Fruit fly (Drosophila melanogaster) whole organism, embryonic: ENCODE data around the gene Ir94h.

Experiments used
- ATbp ChIP-seq: fragments of 200-800 bp; sonication (Bioruptor generic); optimal IDR thresholded peaks from 2 replicates; lab custom pipeline; 2017; ENCODE audit warnings: missing biosample characterization, mild to moderate bottlenecking, missing genetic modification characterization, missing genetic modification reagents
- Asciz ChIP-seq: fragments of 200-800 bp; sonication (Bioruptor generic); optimal IDR thresholded peaks from 2 replicates; lab custom pipeline; 2017; ENCODE audit warnings: missing biosample characterization, mild to moderate bottlenecking, missing genetic modification characterization, missing genetic modification reagents
- Atf6 ChIP-seq: fragments of 200-800 bp; sonication (Bioruptor generic); IDR thresholded peaks from 2 replicates; pipeline ENCODE4 v1.3.6; 2022; ENCODE audit warnings: missing biosample characterization, missing genetic modification characterization
- Awh ChIP-seq: fragments of 200-800 bp; sonication (Bioruptor generic); IDR thresholded peaks from 2 replicates; pipeline ENCODE4, ENCODE4 v1.3.6; 2022; ENCODE audit warnings: missing biosample characterization, missing genetic modification characterization
- CG10274 ChIP-seq: fragments of 200-800 bp; sonication (Bioruptor generic); optimal IDR thresholded peaks from 3 replicates; lab custom pipeline; 2017; ENCODE audit warnings: missing biosample characterization, mild to moderate bottlenecking, missing genetic modification characterization
- CG11504 ChIP-seq: fragments of 200-800 bp; sonication (Bioruptor generic); optimal IDR thresholded peaks from 3 replicates; lab custom pipeline; 2019; ENCODE audit warnings: missing biosample characterization, mild to moderate bottlenecking, missing genetic modification characterization, moderate library complexity
- CG11695 ChIP-seq: fragments of 200-800 bp; sonication (Bioruptor generic); IDR thresholded peaks from 3 replicates; pipeline ENCODE4 v1.3.6; 2022; ENCODE audit warnings: missing biosample characterization, missing genetic modification characterization
- CG12104 ChIP-seq: fragments of 200-800 bp; sonication (Bioruptor generic); optimal IDR thresholded peaks from 3 replicates; lab custom pipeline; 2016; ENCODE audit warnings: missing biosample characterization, missing genetic modification characterization
- CG14860 ChIP-seq: fragments of 200-800 bp; sonication (Bioruptor generic); IDR thresholded peaks from 3 replicates; pipeline ENCODE4 v1.3.6; 2022; ENCODE audit warnings: missing biosample characterization, missing genetic modification characterization; ENCODE audit not compliant: partially characterized antibody
- CG15479 ChIP-seq: fragments of 200-800 bp; sonication (Bioruptor generic); optimal IDR thresholded peaks from 3 replicates; lab custom pipeline; 2019; ENCODE audit warnings: missing biosample characterization, mild to moderate bottlenecking, missing genetic modification characterization, moderate library complexity
- CG17328 ChIP-seq: fragments of 200-800 bp; sonication (Bioruptor generic); IDR thresholded peaks from 2 replicates; pipeline ENCODE4 v1.3.6; 2022; ENCODE audit warnings: missing biosample characterization, missing genetic modification characterization
- CG18599 ChIP-seq: fragments of 200-800 bp; sonication (Bioruptor generic); optimal IDR thresholded peaks from 3 replicates; lab custom pipeline; 2017; ENCODE audit warnings: missing biosample characterization, missing genetic modification characterization, mild to moderate bottlenecking, moderate library complexity, missing genetic modification reagents
- CG2712 ChIP-seq: fragments of 200-800 bp; optimal IDR thresholded peaks from 3 replicates; lab custom pipeline; 2019; ENCODE audit warnings: missing biosample characterization, mild to moderate bottlenecking, missing genetic modification characterization, moderate library complexity
- CG2875 ChIP-seq: fragments of 200-800 bp; sonication (Bioruptor generic); optimal IDR thresholded peaks from 2 replicates; lab custom pipeline; 2017; ENCODE audit warnings: missing biosample characterization, mild to moderate bottlenecking, missing genetic modification characterization, missing genetic modification reagents
- CG30403 ChIP-seq: fragments of 200-800 bp; sonication (Bioruptor generic); optimal IDR thresholded peaks from 3 replicates; lab custom pipeline; 2016; ENCODE audit warnings: missing biosample characterization, missing genetic modification characterization
- CG3281 ChIP-seq: fragments of 200-800 bp; sonication (Bioruptor generic); optimal IDR thresholded peaks from 3 replicates; lab custom pipeline; 2017; ENCODE audit warnings: missing biosample characterization, mild to moderate bottlenecking, missing genetic modification characterization
- CG4404 ChIP-seq: fragments of 200-800 bp; sonication (Bioruptor generic); IDR thresholded peaks from 2 replicates; pipeline ENCODE4 v1.3.6; 2022; ENCODE audit warnings: missing biosample characterization, missing genetic modification characterization
- CG5180 ChIP-seq: fragments of 200-800 bp; sonication (Bioruptor generic); optimal IDR thresholded peaks from 3 replicates; lab custom pipeline; 2017; ENCODE audit warnings: missing biosample characterization, missing genetic modification characterization, mild to moderate bottlenecking, moderate library complexity, missing genetic modification reagents
- CG7357 ChIP-seq: fragments of 200-800 bp; sonication (Bioruptor generic); IDR thresholded peaks from 3 replicates; pipeline ENCODE4 v1.3.6; 2022; ENCODE audit warnings: missing biosample characterization, missing genetic modification characterization
- CG8765 ChIP-seq: fragments of 200-800 bp; sonication (Bioruptor generic); IDR thresholded peaks from 2 replicates; pipeline ENCODE4 v1.3.6; 2022; ENCODE audit warnings: missing biosample characterization, missing genetic modification characterization
- Dbx ChIP-seq: fragments of 200-800 bp; sonication (Bioruptor generic); IDR thresholded peaks from 3 replicates; pipeline ENCODE4 v1.3.6; 2022; ENCODE audit warnings: missing biosample characterization, missing genetic modification characterization
- Dp ChIP-seq: fragments of 200-800 bp; sonication (Bioruptor generic); optimal IDR thresholded peaks from 2 replicates; lab custom pipeline; 2018; ENCODE audit warnings: missing biosample characterization, mild to moderate bottlenecking, missing genetic modification characterization, moderate library complexity
- GATAe ChIP-seq: fragments of 200-800 bp; sonication (Bioruptor generic); conservative IDR thresholded peaks from 2 replicates; pipeline ENCODE4 v1.3.6; 2022; ENCODE audit warnings: missing biosample characterization, missing genetic modification characterization
- H15 ChIP-seq: fragments of 200-800 bp; sonication (Bioruptor generic); IDR thresholded peaks from 3 replicates; pipeline ENCODE4 v1.3.6; 2022; ENCODE audit warnings: missing biosample characterization, missing genetic modification characterization
- HHEX ChIP-seq: fragments of 200-800 bp; sonication (Bioruptor generic); optimal IDR thresholded peaks from 3 replicates; lab custom pipeline; 2017; ENCODE audit warnings: missing biosample characterization, mild to moderate bottlenecking, missing genetic modification characterization, missing genetic modification reagents
- HLH3B ChIP-seq: fragments of 200-800 bp; sonication (Bioruptor generic); IDR thresholded peaks from 2 replicates; pipeline ENCODE4 v1.3.6; 2022; ENCODE audit warnings: missing biosample characterization, missing genetic modification characterization
- Kr ChIP-seq: fragments of 200-800 bp; sonication (Bioruptor generic); optimal IDR thresholded peaks from 2 replicates; lab custom pipeline; 2017; ENCODE audit warnings: missing biosample characterization, mild to moderate bottlenecking, missing genetic modification characterization
- Lim3 ChIP-seq: fragments of 200-800 bp; sonication (Bioruptor generic); IDR thresholded peaks from 2 replicates; pipeline ENCODE4 v1.3.6; 2022; ENCODE audit warnings: missing biosample characterization, missing genetic modification characterization
- Opbp ChIP-seq: fragments of 200-800 bp; sonication (Bioruptor generic); IDR thresholded peaks from 3 replicates; pipeline ENCODE4 v1.3.6; 2022; ENCODE audit warnings: missing biosample characterization, missing genetic modification characterization; ENCODE audit not compliant: partially characterized antibody
- Rx ChIP-seq: fragments of 200-800 bp; sonication (Bioruptor generic); IDR thresholded peaks from 2 replicates; pipeline ENCODE4 v1.3.6; 2022; ENCODE audit warnings: missing biosample characterization, missing genetic modification characterization
- Ssrp ChIP-seq: fragments of 200-800 bp; sonication (Bioruptor generic); optimal IDR thresholded peaks from 2 replicates; lab custom pipeline; 2018; ENCODE audit warnings: missing biosample characterization, mild to moderate bottlenecking, missing genetic modification characterization, moderate library complexity
- abd-A ChIP-seq: fragments of 200-800 bp; sonication (Bioruptor generic); optimal IDR thresholded peaks from 3 replicates; lab custom pipeline; 2019; ENCODE audit warnings: missing biosample characterization, mild to moderate bottlenecking, missing genetic modification characterization, moderate library complexity
- aop ChIP-seq: fragments of 200-800 bp; sonication (Bioruptor generic); IDR thresholded peaks from 2 replicates; pipeline ENCODE4 v1.3.6; 2022; ENCODE audit warnings: missing biosample characterization, missing genetic modification characterization
- chm ChIP-seq: fragments of 200-800 bp; sonication (Bioruptor generic); IDR thresholded peaks from 2 replicates; pipeline ENCODE4 v1.3.6; 2022; ENCODE audit warnings: missing biosample characterization, missing genetic modification characterization
- gfzf ChIP-seq: fragments of 200-800 bp; sonication (Bioruptor generic); optimal IDR thresholded peaks from 2 replicates; lab custom pipeline; 2016; ENCODE audit warnings: missing biosample characterization, mild to moderate bottlenecking, missing genetic modification characterization, moderate library complexity
- gsb-n ChIP-seq: fragments of 200-800 bp; sonication (Bioruptor generic); optimal IDR thresholded peaks from 3 replicates; lab custom pipeline; 2018; ENCODE audit warnings: missing biosample characterization, mild to moderate bottlenecking, missing genetic modification characterization
- kni ChIP-seq: fragments of 200-800 bp; sonication (Bioruptor generic); optimal IDR thresholded peaks from 3 replicates; lab custom pipeline; 2017; ENCODE audit warnings: mild to moderate bottlenecking, missing biosample characterization, missing genetic modification reagents, missing genetic modification characterization
- lab ChIP-seq: fragments of 200-800 bp; sonication (Bioruptor generic); optimal IDR thresholded peaks from 3 replicates; lab custom pipeline; 2017; ENCODE audit warnings: missing biosample characterization, missing genetic modification characterization, mild to moderate bottlenecking, moderate library complexity, missing genetic modification reagents
- lov ChIP-seq, 2 experiments: fragments of 200-800 bp in 1 of 2; fragments of >200 bp in 1 of 2; sonication (Bioruptor generic) in 1 of 2; IDR thresholded peaks in 1 of 2; optimal IDR thresholded peaks in 1 of 2; 2 replicates in 1 of 2; 3 replicates in 1 of 2; pipeline versions ENCODE4 v1.3.6 to Lab custom; 2017 to 2022; ENCODE audit warnings: missing biosample characterization in 1 of 2, missing genetic modification characterization in 1 of 2
- phol ChIP-seq: fragments of 200-800 bp; sonication (Bioruptor generic); optimal IDR thresholded peaks from 3 replicates; lab custom pipeline; 2018; ENCODE audit warnings: missing biosample characterization, mild to moderate bottlenecking, missing genetic modification characterization, moderate library complexity
- sd ChIP-seq: fragments of 200-800 bp; sonication (Bioruptor generic); optimal IDR thresholded peaks from 3 replicates; lab custom pipeline; 2018; ENCODE audit warnings: missing biosample characterization, mild to moderate bottlenecking, missing genetic modification characterization, moderate library complexity
- slou ChIP-seq: fragments of 200-800 bp; sonication (Bioruptor generic); optimal IDR thresholded peaks from 3 replicates; lab custom pipeline; 2016; ENCODE audit warnings: missing biosample characterization, missing genetic modification characterization
- sr ChIP-seq: fragments of 200-800 bp; sonication (Bioruptor generic); IDR thresholded peaks from 3 replicates; pipeline ENCODE4 v1.3.6; 2022; ENCODE audit warnings: missing biosample characterization, missing genetic modification characterization
- stwl ChIP-seq: fragments of 200-800 bp; sonication (Bioruptor generic); optimal IDR thresholded peaks from 3 replicates; lab custom pipeline; 2018; ENCODE audit warnings: missing biosample characterization, mild to moderate bottlenecking, missing genetic modification characterization, moderate library complexity
- tap ChIP-seq: fragments of 200-800 bp; optimal IDR thresholded peaks from 3 replicates; lab custom pipeline; 2019; ENCODE audit warnings: missing biosample characterization, mild to moderate bottlenecking, missing genetic modification characterization, moderate library complexity
- vvl ChIP-seq: fragments of 200-800 bp; sonication (Bioruptor generic); IDR thresholded peaks from 2 replicates; pipeline ENCODE4 v1.3.6; 2022; ENCODE audit warnings: missing biosample characterization, missing genetic modification characterization
- zfh1 ChIP-seq: fragments of 200-800 bp; sonication (Bioruptor generic); IDR thresholded peaks from 3 replicates; pipeline ENCODE4 v1.3.6; 2022; ENCODE audit warnings: missing biosample characterization, missing genetic modification characterization

Gene Ir94h

DNA sequence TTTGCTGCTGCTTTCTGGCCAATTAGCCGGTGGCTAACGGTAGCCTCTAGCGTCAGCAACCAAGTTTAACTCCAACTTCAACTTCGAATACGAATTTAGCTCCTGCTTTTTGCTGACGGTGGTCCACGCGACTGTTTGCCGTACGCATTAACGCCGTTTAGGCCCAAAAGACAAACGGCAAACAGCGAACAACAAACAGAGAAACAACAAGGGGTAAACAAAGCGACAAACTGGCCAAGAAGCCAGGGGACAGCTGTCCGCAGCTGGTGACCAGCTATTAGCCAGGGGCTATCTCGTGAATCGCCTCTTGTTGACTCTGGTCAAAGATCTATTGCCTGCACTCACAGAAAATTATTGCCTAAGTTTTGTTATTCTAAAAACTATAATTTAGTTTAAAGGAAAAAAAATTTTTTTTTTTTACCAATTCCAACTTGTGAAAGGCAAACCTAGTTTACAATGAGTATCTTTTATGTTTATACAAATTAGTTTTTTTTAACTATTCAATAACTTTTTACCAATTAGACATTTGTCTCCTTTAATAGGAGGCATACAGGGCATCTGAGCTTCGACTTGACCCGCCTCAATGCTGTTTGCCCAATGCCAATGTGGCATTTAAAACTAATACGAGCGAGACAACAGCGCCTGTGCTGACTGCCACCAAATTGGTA lies 41.9 kb upstream of the Ir94h start (continued):
- TF ChIP-seq CG18599 (GFP tag; lab: Kevin White, UChicago) (peak; percentile 35), CG10274 (GFP tag; lab: Kevin White, UChicago) (peak; percentile 7), phol (tag; lab: Kevin White, UChicago) (peak; percentile 11), CG7357 (GFP tag; lab: Robert Waterston, UW) (no peak), CG5180 (GFP tag; lab: Kevin White, UChicago) (peak; percentile 31), Atf6 (GFP tag; lab: Robert Waterston, UW) (no peak), CG14860 (no peak), HLH3B (GFP tag; lab: Robert Waterston, UW) (peak; percentile 25; the same call in 1 of the 2 replicates), CG8765 (no peak), Dp (no peak), lov (optimal IDR thresholded peaks at IDR 0.05; lab: Kevin White, UChicago) (no peak), lov (GFP tag; IDR thresholded peaks at IDR 0.05; lab: Robert Waterston, UW) (0 out of 3 replicates have a peak, but pooled peaks have one; percentile 38), CG2875 (GFP tag; lab: Kevin White, UChicago) (peak; percentile 54), CG17328 (GFP tag; lab: Robert Waterston, UW) (peak; percentile 36; the same call in 1 of the 2 replicates), aop (GFP tag; lab: Robert Waterston, UW) (no peak), gfzf (no peak), HHEX (GFP tag; lab: Kevin White, UChicago) (peak; percentile 45), CG12104 (GFP tag; lab: Kevin White, UChicago) (no peak), Ssrp (tag; lab: Kevin White, UChicago) (no peak)

DNA sequence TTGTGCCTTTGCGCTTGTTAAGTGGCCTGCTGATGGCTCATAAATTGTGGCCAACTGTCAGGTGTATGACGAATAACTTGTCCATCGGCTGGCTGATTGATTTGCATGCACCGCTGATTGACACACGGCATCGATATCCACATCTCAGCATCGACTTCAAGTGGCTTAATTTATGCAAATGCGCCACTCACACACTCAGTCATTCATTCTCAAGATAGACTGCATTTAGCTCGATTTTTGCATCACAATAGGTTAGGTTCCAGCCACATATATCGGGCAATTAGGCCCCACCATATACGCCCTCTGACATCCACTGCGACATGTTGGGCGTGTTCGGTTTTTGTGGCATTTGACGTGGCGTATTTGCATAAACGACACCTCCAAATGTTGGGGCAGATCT lies 31.4 kb upstream of the Ir94h start:
- peak; percentile 52; the same call in 1 of the 2 replicates for TF ChIP-seq vvl (GFP tag; lab: Robert Waterston, UW)
- no peak for TF ChIP-seq Kr (GFP tag; lab: Kevin White, UChicago)
- 0 out of 3 replicates have a peak, but pooled peaks have one; percentile 18 for TF ChIP-seq sr (GFP tag; lab: Robert Waterston, UW)
- peak; percentile 51; the same call in 1 of the 2 replicates for TF ChIP-seq Awh

DNA sequence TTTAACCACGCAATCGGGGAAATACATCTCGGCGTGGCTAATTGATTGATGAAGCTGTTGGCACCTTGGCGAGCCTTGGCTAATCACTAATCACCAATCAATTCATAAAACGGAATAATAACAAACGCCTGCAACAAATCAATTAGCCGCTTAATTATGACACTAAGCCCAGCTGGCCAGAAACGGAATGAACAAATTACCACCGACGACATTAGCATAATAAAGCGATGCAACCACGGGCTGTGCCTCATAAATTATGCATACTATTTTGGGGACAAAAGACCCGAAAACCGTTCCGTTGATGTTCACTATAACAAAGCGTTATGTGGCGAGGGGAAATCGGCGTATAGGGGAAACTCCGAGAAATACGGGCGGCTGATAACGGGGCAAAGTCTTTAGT lies 26.6 kb upstream of the Ir94h start:
- TF ChIP-seq CG2712 (tag; lab: Kevin White, UChicago), result no peak
- TF ChIP-seq stwl (tag; lab: Kevin White, UChicago), result no peak
- TF ChIP-seq sd, result peak; percentile 43
- TF ChIP-seq lab, result no peak
- TF ChIP-seq CG30403, result no peak
- no peak for TF ChIP-seq GATAe (GFP tag; lab: Robert Waterston, UW)
- TF ChIP-seq Asciz (GFP tag; lab: Kevin White, UChicago), result no peak
- no peak for TF ChIP-seq Dbx (GFP tag; lab: Robert Waterston, UW)
- no peak for TF ChIP-seq CG15479 (GFP tag; lab: Kevin White, UChicago)
- TF ChIP-seq Awh, result peak; percentile 87
- TF ChIP-seq slou, result no peak
- no peak for TF ChIP-seq zfh1 (GFP tag; lab: Robert Waterston, UW)
- peak; percentile 4 for TF ChIP-seq kni (GFP tag; lab: Kevin White, UChicago)
- TF ChIP-seq CG11504, result no peak
- no peak for TF ChIP-seq ATbp (GFP tag; lab: Kevin White, UChicago)
- TF ChIP-seq Opbp, result no peak
- TF ChIP-seq CG3281 (GFP tag; lab: Kevin White, UChicago), result no peak
- no peak for TF ChIP-seq Lim3 (GFP tag; lab: Robert Waterston, UW)
- no peak for TF ChIP-seq H15 (GFP tag; lab: Robert Waterston, UW)
- peak; percentile 69 for TF ChIP-seq gsb-n (tag; lab: Kevin White, UChicago)
- no peak for TF ChIP-seq Rx (GFP tag; lab: Robert Waterston, UW)
- no peak for TF ChIP-seq CG4404
- TF ChIP-seq chm, result no peak
- peak; percentile 91 for TF ChIP-seq abd-A (tag; lab: Kevin White, UChicago)
- TF ChIP-seq tap, result no peak
- no peak for TF ChIP-seq CG11695
